Worm (Caenorhabditis elegans): Measurements from ENCODE around the gene cct-2.

The cct-2 gene

ce11 chrII:8933693-8934432 lies 6.3 kb downstream of the cct-2 start, which contains the start of gene T21B10.3 (continued):
- TF ChIP-seq ztf-6 (GFP tag; IDR thresholded peaks at IDR 0.05) (no peak), bed-2 (GFP tag; IDR thresholded peaks at IDR 0.05) (peak; percentile 24; the same call in 1 of the 2 replicates), die-1 (tag; optimal IDR thresholded peaks at IDR 0.05) (peak; percentile 68), nhr-80 (tag; optimal IDR thresholded peaks at IDR 0.05) (peak; percentile 14), snpc-3.4 (tag; optimal IDR thresholded peaks at IDR 0.05) (peak; percentile 93), F37B4.10 (GFP tag; IDR thresholded peaks at IDR 0.05) (no peak), B0336.3 (GFP tag; IDR thresholded peaks at IDR 0.05) (peak; percentile 93), tbp1 (GFP tag; optimal IDR thresholded peaks at IDR 0.05) (peak; percentile 72), ztf-18 (tag; optimal IDR thresholded peaks at IDR 0.05) (peak; percentile 49), madf-8 (GFP tag; conservative IDR thresholded peaks at IDR 0.05) (peak; percentile 98), ceh-40 (GFP tag; IDR thresholded peaks at IDR 0.05) (no peak), ets-4 (GFP tag; optimal IDR thresholded peaks at IDR 0.05) (peak; percentile 54), egrh-3 (GFP tag; IDR thresholded peaks at IDR 0.05) (peak; percentile 31; the same call in 1 of the 2 replicates), hmg-1.2 (GFP tag; IDR thresholded peaks at IDR 0.05) (peak; percentile 75), dpff-1 (tag; optimal IDR thresholded peaks at IDR 0.05) (peak; percentile 54), F52B5.7 (tag; optimal IDR thresholded peaks at IDR 0.05) (peak; percentile 89), Y67H2A.10 (GFP tag; conservative IDR thresholded peaks at IDR 0.05) (peak; percentile 62; the same call in 1 of the 2 replicates), snpc-1.3 (tag; optimal IDR thresholded peaks at IDR 0.05; ENCODE audit: insufficient read depth) (peak; percentile 90), atf-7 (tag; optimal IDR thresholded peaks at IDR 0.05) (peak; percentile 42), hlh-12 (tag; optimal IDR thresholded peaks at IDR 0.05) (no peak), F55B11.4 (tag; optimal IDR thresholded peaks at IDR 0.05; ENCODE audit: borderline replicate concordance, insufficient read depth) (no peak), sptf-2 (GFP tag; optimal IDR thresholded peaks at IDR 0.05) (no peak), nfyb-1 (GFP tag; IDR thresholded peaks at IDR 0.05) (peak; percentile 73; the same call in 1 of the 2 replicates), F49E8.2 (tag; optimal IDR thresholded peaks at IDR 0.05; ENCODE audit: insufficient read depth) (peak; percentile 94), let-607 (tag; optimal IDR thresholded peaks at IDR 0.05) (peak; percentile 25 to 35), Y53G8AR.9 (GFP tag; conservative IDR thresholded peaks at IDR 0.05) (peak; percentile 96), T07F8.4 (tag; optimal IDR thresholded peaks at IDR 0.05) (no peak), F10E7.11 (tag; optimal IDR thresholded peaks at IDR 0.05) (no peak), ceh-79 (tag; optimal IDR thresholded peaks at IDR 0.05) (no peak), B0019.2 (GFP tag; conservative IDR thresholded peaks at IDR 0.05) (peak; percentile 89), lsl-1 (GFP tag; optimal IDR thresholded peaks at IDR 0.05) (peak; percentile 100), mel-28 (tag; optimal IDR thresholded peaks at IDR 0.05; ENCODE audit: borderline replicate concordance) (no peak), F57A8.1 (GFP tag; optimal IDR thresholded peaks at IDR 0.05) (no peak), F23B12.7 (tag; optimal IDR thresholded peaks at IDR 0.05; ENCODE audit: insufficient read depth) (peak; percentile 80), Y79H2A.3 (GFP tag; conservative IDR thresholded peaks at IDR 0.05) (peak; percentile 95), ztf-25 (GFP tag; IDR thresholded peaks at IDR 0.05) (peak; percentile 89), nhr-179 (tag; optimal IDR thresholded peaks at IDR 0.05) (no peak), ztf-28 (GFP tag; IDR thresholded peaks at IDR 0.05) (peak; percentile 94), attf-3 (GFP tag; conservative IDR thresholded peaks at IDR 0.05) (peak; percentile 55), lin-40 (tag; optimal IDR thresholded peaks at IDR 0.05) (peak; percentile 36), F57C9.4 (tag; optimal IDR thresholded peaks at IDR 0.05) (no peak), lsy-27 (tag; optimal IDR thresholded peaks at IDR 0.05; ENCODE audit: borderline replicate concordance, insufficient read depth) (no peak), him-1 (tag; optimal IDR thresholded peaks at IDR 0.05) (peak; percentile 72), madf-6 (GFP tag; IDR thresholded peaks at IDR 0.05) (peak; percentile 99), pbrm-1 (GFP tag; IDR thresholded peaks at IDR 0.05) (peak; percentile 89), gei-17 (GFP tag; optimal IDR thresholded peaks at IDR 0.05) (peak; percentile 31)
